Fruit fly (Drosophila melanogaster): Measurements from ENCODE around the gene CG8066.
A peak's percentile ranks its signal among the peaks of the same experiment; 100 is the strongest.

CG8066 gene

dm6 chr3R:14568501-14569137 lies at the start of gene CG8066:
CG8066 (minus strand) TSS chr3R:14568847.
- TF ChIP-seq CG8159 (tag; optimal IDR thresholded peaks at IDR 0.05) (no peak), Pif1B (GFP tag; optimal IDR thresholded peaks at IDR 0.05) (no peak), Snoo (tag; optimal IDR thresholded peaks at IDR 0.05) (no peak), rn (GFP tag; IDR thresholded peaks at IDR 0.05) (no peak), CG8301 (tag; optimal IDR thresholded peaks at IDR 0.05) (peak; percentile 21), CG4496 (GFP tag; IDR thresholded peaks at IDR 0.05) (peak; percentile 17; the same call in 1 of the 3 replicates), CG10348 (GFP tag; IDR thresholded peaks at IDR 0.05) (no peak), CG14655 (GFP tag; optimal IDR thresholded peaks at IDR 0.05) (peak; percentile 21), fd96Ca (GFP tag; IDR thresholded peaks at IDR 0.05) (no peak), Pif1A (GFP tag; optimal IDR thresholded peaks at IDR 0.05) (peak; percentile 13), CG13204 (GFP tag; optimal IDR thresholded peaks at IDR 0.05) (no peak), Ets98B (GFP tag; IDR thresholded peaks at IDR 0.05) (peak; percentile 54; the same call in 1 of the 2 replicates)

- TF ChIP-seq rn (GFP tag; IDR thresholded peaks at IDR 0.05) (0 out of 2 replicates have a peak, but pooled peaks have one; percentile 18), CG8159 (tag; optimal IDR thresholded peaks at IDR 0.05) (peak; percentile 20), CG4496 (GFP tag; IDR thresholded peaks at IDR 0.05) (peak; percentile 33), CG14655 (GFP tag; optimal IDR thresholded peaks at IDR 0.05) (peak; percentile 39), D1 (tag; optimal IDR thresholded peaks at IDR 0.05) (no peak), CG9948 (tag; optimal IDR thresholded peaks at IDR 0.05) (no peak), Snoo (tag; optimal IDR thresholded peaks at IDR 0.05) (peak; percentile 49), CG34367 (tag; optimal IDR thresholded peaks at IDR 0.05) (peak; percentile 26), fd96Ca (GFP tag; IDR thresholded peaks at IDR 0.05) (no peak), CG32121 (GFP tag; IDR thresholded peaks at IDR 0.05) (0 out of 2 replicates have a peak, but pooled peaks have one; percentile 31), CG10348 (GFP tag; IDR thresholded peaks at IDR 0.05) (0 out of 2 replicates have a peak, but pooled peaks have one; percentile 23), CG15710 (tag; optimal IDR thresholded peaks at IDR 0.05) (peak; percentile 56), Pif1A (GFP tag; optimal IDR thresholded peaks at IDR 0.05) (peak; percentile 10), CG12605 (GFP tag; IDR thresholded peaks at IDR 0.05) (peak; percentile 10; the same call in 1 of the 2 replicates), Ets98B (GFP tag; IDR thresholded peaks at IDR 0.05) (peak; percentile 57), gl (tag; optimal IDR thresholded peaks at IDR 0.05) (no peak)
Measured at dm6 chr3R:14608892-14609692, 40.4 kb upstream of the CG8066 start, which contains the start of gene CG14853. CG14853 (plus strand) TSS chr3R:14609642.

dm6 chr3R:14597935-14598424 lies 29.3 kb upstream of the CG8066 start:
- TF ChIP-seq rn (GFP tag; IDR thresholded peaks at IDR 0.05) (no peak), CG13204 (GFP tag; optimal IDR thresholded peaks at IDR 0.05) (no peak), CG10348 (GFP tag; IDR thresholded peaks at IDR 0.05) (no peak), gl (tag; optimal IDR thresholded peaks at IDR 0.05) (no peak), CG9948 (tag; optimal IDR thresholded peaks at IDR 0.05) (peak; percentile 58), Pif1B (GFP tag; optimal IDR thresholded peaks at IDR 0.05) (peak; percentile 12), CG15710 (tag; optimal IDR thresholded peaks at IDR 0.05) (peak; percentile 62), CG4496 (GFP tag; IDR thresholded peaks at IDR 0.05) (peak; percentile 52; the same call in 1 of the 3 replicates), Pif1A (GFP tag; optimal IDR thresholded peaks at IDR 0.05) (no peak), Snoo (tag; optimal IDR thresholded peaks at IDR 0.05) (no peak), fd96Ca (GFP tag; IDR thresholded peaks at IDR 0.05) (no peak), Ets98B (GFP tag; IDR thresholded peaks at IDR 0.05) (peak; percentile 24; the same call in 1 of the 2 replicates), CG8301 (tag; optimal IDR thresholded peaks at IDR 0.05) (peak; percentile 53), CG17806 (tag; optimal IDR thresholded peaks at IDR 0.05) (peak; percentile 59), D1 (tag; optimal IDR thresholded peaks at IDR 0.05) (no peak), CG32121 (GFP tag; IDR thresholded peaks at IDR 0.05) (peak; percentile 17; the same call in 1 of the 2 replicates), EcR (GFP tag; optimal IDR thresholded peaks at IDR 0.05) (no peak), CG34367 (tag; optimal IDR thresholded peaks at IDR 0.05) (peak; percentile 46), CG14655 (GFP tag; optimal IDR thresholded peaks at IDR 0.05) (peak; percentile 63), CG8159 (tag; optimal IDR thresholded peaks at IDR 0.05) (peak; percentile 76), CG12605 (GFP tag; IDR thresholded peaks at IDR 0.05) (0 out of 2 replicates have a peak, but pooled peaks have one; percentile 22)

dm6 chr3R:14590753-14591535 lies 22.3 kb upstream of the CG8066 start:
- TF ChIP-seq CG15710 (tag; optimal IDR thresholded peaks at IDR 0.05) = peak; percentile 77
- TF ChIP-seq CG13204 (GFP tag; optimal IDR thresholded peaks at IDR 0.05) = peak; percentile 31
- TF ChIP-seq CG4496 (GFP tag; IDR thresholded peaks at IDR 0.05) = peak; percentile 57; the same call in 2 of the 3 replicates
- TF ChIP-seq CG14655 (GFP tag; optimal IDR thresholded peaks at IDR 0.05) = peak; percentile 73
- no peak for TF ChIP-seq CG10348 (GFP tag; IDR thresholded peaks at IDR 0.05)
- TF ChIP-seq Snoo (tag; optimal IDR thresholded peaks at IDR 0.05) = no peak
- peak; percentile 71 for TF ChIP-seq CG8301 (tag; optimal IDR thresholded peaks at IDR 0.05)
- peak; percentile 71 for TF ChIP-seq CG17806 (tag; optimal IDR thresholded peaks at IDR 0.05)
- TF ChIP-seq Pif1B (GFP tag; optimal IDR thresholded peaks at IDR 0.05) = peak; percentile 39
- TF ChIP-seq rn (GFP tag; IDR thresholded peaks at IDR 0.05) = no peak
- TF ChIP-seq EcR (GFP tag; optimal IDR thresholded peaks at IDR 0.05) = no peak
- no peak for TF ChIP-seq fd96Ca (GFP tag; IDR thresholded peaks at IDR 0.05)
- peak; percentile 52 for TF ChIP-seq CG34367 (tag; optimal IDR thresholded peaks at IDR 0.05)
- TF ChIP-seq D1 (tag; optimal IDR thresholded peaks at IDR 0.05) = peak; percentile 10
- no peak for TF ChIP-seq CG12605 (GFP tag; IDR thresholded peaks at IDR 0.05)
- TF ChIP-seq CG9948 (tag; optimal IDR thresholded peaks at IDR 0.05) = peak; percentile 61
- peak; percentile 83 for TF ChIP-seq CG8159 (tag; optimal IDR thresholded peaks at IDR 0.05)
- peak; percentile 36 for TF ChIP-seq Pif1A (GFP tag; optimal IDR thresholded peaks at IDR 0.05)
- no peak for TF ChIP-seq gl (tag; optimal IDR thresholded peaks at IDR 0.05)
- TF ChIP-seq CG32121 (GFP tag; IDR thresholded peaks at IDR 0.05) = no peak
- no peak for TF ChIP-seq Ets98B (GFP tag; IDR thresholded peaks at IDR 0.05)
